Worm (Caenorhabditis elegans): ENCODE measurements around the gene ZK795.3.

DNA sequence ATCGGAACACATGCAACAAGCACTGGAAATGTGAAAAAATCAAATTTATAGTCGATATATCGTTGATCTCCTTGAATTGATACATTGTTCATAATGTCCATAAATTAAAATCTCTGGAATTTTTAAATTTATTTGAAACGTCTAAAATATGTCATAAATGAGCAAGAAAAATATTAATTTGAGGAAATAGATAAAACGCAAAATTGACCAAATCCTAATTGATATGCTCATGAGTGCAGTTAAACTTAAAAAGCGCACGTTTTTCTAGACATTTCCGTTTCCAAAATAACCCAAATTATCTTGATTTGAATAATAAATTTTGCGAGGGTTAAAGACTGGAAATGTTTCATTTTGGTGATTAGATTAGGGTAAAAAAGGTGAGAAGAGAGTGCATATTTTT is 36.6 kb upstream of the ZK795.3 start, which contains the start of gene sru-13:
- TF ChIP-seq dve-1 (tag; optimal IDR thresholded peaks at IDR 0.05), result no peak
- TF ChIP-seq pha-4 (tag; optimal IDR thresholded peaks at IDR 0.05), result no peak
- TF ChIP-seq pag-3 (tag; optimal IDR thresholded peaks at IDR 0.05; ENCODE audit: borderline replicate concordance), result no peak
- no peak for TF ChIP-seq elt-2 (tag; optimal IDR thresholded peaks at IDR 0.05)
- no peak for TF ChIP-seq nhr-11 (tag; optimal IDR thresholded peaks at IDR 0.05)
- TF ChIP-seq C08G9.2 (tag; optimal IDR thresholded peaks at IDR 0.05), result no peak
- no peak for TF ChIP-seq ets-4 (tag; optimal IDR thresholded peaks at IDR 0.05)
